Comparison of ENCODE assay signal across 5 fruit fly cellular contexts in the genomic region with DNA sequence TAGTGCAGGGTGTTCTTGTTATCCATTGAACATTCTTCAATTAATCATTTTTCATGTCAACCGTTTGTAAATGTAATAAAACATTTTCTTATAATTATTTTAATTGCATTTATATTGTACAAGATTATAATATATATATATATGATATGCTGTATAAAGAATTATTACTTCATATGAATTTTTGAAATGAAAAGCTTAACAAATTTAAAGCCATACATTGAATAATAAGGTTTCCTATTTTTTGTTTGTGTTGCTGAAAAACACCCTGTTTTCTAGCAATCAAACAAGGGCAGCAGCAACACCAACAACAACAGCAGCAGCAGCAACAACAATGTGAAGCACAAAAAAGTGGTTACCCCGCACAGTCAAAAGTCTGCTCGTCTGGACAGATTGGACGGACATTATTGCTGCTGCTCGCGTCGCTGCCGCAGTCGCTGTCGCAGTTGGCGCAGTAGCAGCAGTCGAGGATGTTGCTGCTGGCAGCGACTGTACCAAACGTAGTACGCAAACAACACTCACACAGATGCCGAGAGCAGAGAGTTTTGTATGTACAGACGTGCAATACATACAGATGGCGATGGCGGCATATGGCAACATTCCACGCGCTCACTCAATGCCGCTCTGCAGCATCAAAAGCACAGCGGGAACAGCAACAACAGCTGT.
TF ChIP-seq lines count a peak whose summit lies in the region.

No protein-coding gene starts in this region.

- no peak for TF ChIP-seq CTCF in whole organism, embryonic (GFP tag; optimal IDR thresholded peaks at IDR 0.05; lab: Kevin White, UChicago)

TF ChIP-seq in whole organism, adult, 20 proteins besides CTCF, POLR2A, EP300 and RAD21 (continues in another document):
- TF ChIP-seq CG11617 (GFP tag; optimal IDR thresholded peaks at IDR 0.05; lab: Kevin White, UChicago), result peak; percentile 33
- TF ChIP-seq kay (GFP tag; lab: Kevin White, UChicago; ENCODE audit: borderline replicate concordance), result peak; percentile 30
- no peak for TF ChIP-seq CG5204 (GFP tag; optimal IDR thresholded peaks at IDR 0.05; lab: Kevin White, UChicago)
- TF ChIP-seq pad (GFP tag; optimal IDR thresholded peaks at IDR 0.05; lab: Kevin White, UChicago), result no peak
- no peak for TF ChIP-seq ovo (GFP tag; optimal IDR thresholded peaks at IDR 0.05; lab: Kevin White, UChicago)
- TF ChIP-seq tj (GFP tag; optimal IDR thresholded peaks at IDR 0.05; lab: Kevin White, UChicago), result no peak
- TF ChIP-seq CG7045 (GFP tag; optimal IDR thresholded peaks at IDR 0.05; lab: Kevin White, UChicago), result peak; percentile 21
- TF ChIP-seq CG14711 (tag; optimal IDR thresholded peaks at IDR 0.05; lab: Kevin White, UChicago), result peak; percentile 36
- peak; percentile 71 for TF ChIP-seq CG7101 (tag; optimal IDR thresholded peaks at IDR 0.05; lab: Kevin White, UChicago)
- peak; percentile 85 for TF ChIP-seq CG33017 (tag; optimal IDR thresholded peaks at IDR 0.05; lab: Kevin White, UChicago)
- TF ChIP-seq Hr96 (GFP tag; optimal IDR thresholded peaks at IDR 0.05; lab: Kevin White, UChicago), result no peak
- TF ChIP-seq cnc (optimal IDR thresholded peaks at IDR 0.05; lab: Kevin White, UChicago), result no peak
- TF ChIP-seq Crg-1 (GFP tag; optimal IDR thresholded peaks at IDR 0.05; lab: Kevin White, UChicago), result no peak
- no peak for TF ChIP-seq Clk (GFP tag; optimal IDR thresholded peaks at IDR 0.05; lab: Kevin White, UChicago)
- TF ChIP-seq Mnt (GFP tag; optimal IDR thresholded peaks at IDR 0.05; lab: Kevin White, UChicago), result no peak
- TF ChIP-seq CG12768 (GFP tag; optimal IDR thresholded peaks at IDR 0.05; lab: Kevin White, UChicago), result peak; percentile 47
- no peak for TF ChIP-seq CG1620 (GFP tag; optimal IDR thresholded peaks at IDR 0.05; lab: Kevin White, UChicago)

TF ChIP-seq in whole organism, embryonic, 481 proteins besides CTCF, POLR2A, EP300 and RAD21 (continues in another document):
- no peak for TF ChIP-seq Dfd (GFP tag; optimal IDR thresholded peaks at IDR 0.05; lab: Kevin White, UChicago)
- TF ChIP-seq CG18619 (GFP tag; optimal IDR thresholded peaks at IDR 0.05; lab: Kevin White, UChicago), result no peak
- no peak for TF ChIP-seq Dip2 (GFP tag; IDR thresholded peaks at IDR 0.05; lab: Robert Waterston, UW)
- TF ChIP-seq tll (GFP tag; optimal IDR thresholded peaks at IDR 0.05; lab: Kevin White, UChicago), result no peak
- no peak for TF ChIP-seq otp (GFP tag; IDR thresholded peaks at IDR 0.05; lab: Robert Waterston, UW)
- no peak for TF ChIP-seq br (optimal IDR thresholded peaks at IDR 0.05; lab: Kevin White, UChicago)
- TF ChIP-seq pros (GFP tag; optimal IDR thresholded peaks at IDR 0.05; lab: Kevin White, UChicago), result no peak
- no peak for TF ChIP-seq Hsf (GFP tag; optimal IDR thresholded peaks at IDR 0.05; lab: Kevin White, UChicago)
- TF ChIP-seq CG10959 (GFP tag; IDR thresholded peaks at IDR 0.05; lab: Robert Waterston, UW), result no peak
- no peak for TF ChIP-seq CG14050 (GFP tag; IDR thresholded peaks at IDR 0.05; lab: Robert Waterston, UW)
- no peak for TF ChIP-seq Taf1 (GFP tag; IDR thresholded peaks at IDR 0.05; lab: Robert Waterston, UW)
- TF ChIP-seq Dad (GFP tag; optimal IDR thresholded peaks at IDR 0.05; lab: Kevin White, UChicago), result no peak
- peak; percentile 33 for TF ChIP-seq Med (GFP tag; lab: Kevin White, UChicago)
- no peak for TF ChIP-seq lola (GFP tag; optimal IDR thresholded peaks at IDR 0.05; lab: Kevin White, UChicago)
- TF ChIP-seq CG12299 (tag; optimal IDR thresholded peaks at IDR 0.05; lab: Kevin White, UChicago), result peak; percentile 10
- TF ChIP-seq Ptx1 (GFP tag; IDR thresholded peaks at IDR 0.05; lab: Robert Waterston, UW), result no peak
- TF ChIP-seq Sox102F (GFP tag; optimal IDR thresholded peaks at IDR 0.05; lab: Kevin White, UChicago), result peak; percentile 30
- TF ChIP-seq zfh1 (GFP tag; IDR thresholded peaks at IDR 0.05; lab: Robert Waterston, UW), result no peak
- TF ChIP-seq Oaz (GFP tag; IDR thresholded peaks at IDR 0.05; lab: Robert Waterston, UW), result no peak

TF ChIP-seq in whole organism, prepupa, 60 proteins besides CTCF, POLR2A, EP300 and RAD21 (continues in another document):
- TF ChIP-seq CG6792 (GFP tag; optimal IDR thresholded peaks at IDR 0.05; lab: Kevin White, UChicago) (no peak), esn (GFP tag; optimal IDR thresholded peaks at IDR 0.05; lab: Kevin White, UChicago) (no peak), CG34406 (GFP tag; optimal IDR thresholded peaks at IDR 0.05; lab: Kevin White, UChicago) (peak; percentile 15), achi (GFP tag; optimal IDR thresholded peaks at IDR 0.05; lab: Kevin White, UChicago) (peak; percentile 5), CG8632 (GFP tag; optimal IDR thresholded peaks at IDR 0.05; lab: Kevin White, UChicago) (peak; percentile 6), vri (GFP tag; optimal IDR thresholded peaks at IDR 0.05; lab: Kevin White, UChicago) (no peak), CG3032 (tag; optimal IDR thresholded peaks at IDR 0.05; lab: Kevin White, UChicago) (no peak), CG1621 (tag; optimal IDR thresholded peaks at IDR 0.05; lab: Kevin White, UChicago) (no peak), CG6808 (GFP tag; optimal IDR thresholded peaks at IDR 0.05; lab: Kevin White, UChicago) (no peak), CG6163 (GFP tag; IDR thresholded peaks at IDR 0.05; lab: Robert Waterston, UW) (no peak), Hr39 (GFP tag; optimal IDR thresholded peaks at IDR 0.05; lab: Kevin White, UChicago) (no peak), salr (GFP tag; optimal IDR thresholded peaks at IDR 0.05; lab: Kevin White, UChicago) (no peak), Met (GFP tag; optimal IDR thresholded peaks at IDR 0.05; lab: Kevin White, UChicago) (no peak), fd59A (GFP tag; optimal IDR thresholded peaks at IDR 0.05; lab: Kevin White, UChicago) (no peak), CG8319 (GFP tag; optimal IDR thresholded peaks at IDR 0.05; lab: Kevin White, UChicago) (no peak), CG10631 (GFP tag; optimal IDR thresholded peaks at IDR 0.05; lab: Kevin White, UChicago) (peak; percentile 20), Ets96B (tag; optimal IDR thresholded peaks at IDR 0.05; lab: Kevin White, UChicago) (peak; percentile 60), fkh (GFP tag; optimal IDR thresholded peaks at IDR 0.05; lab: Kevin White, UChicago) (no peak), pdm3 (GFP tag; optimal IDR thresholded peaks at IDR 0.05; lab: Kevin White, UChicago) (no peak)

TF ChIP-seq in whole organism, pupa, 21 proteins besides CTCF, POLR2A, EP300 and RAD21 (continues in another document):
- TF ChIP-seq EcR (GFP tag; optimal IDR thresholded peaks at IDR 0.05; lab: Kevin White, UChicago), result no peak
- TF ChIP-seq fd96Ca (GFP tag; IDR thresholded peaks at IDR 0.05; lab: Robert Waterston, UW), result no peak
- no peak for TF ChIP-seq CG34367 (tag; optimal IDR thresholded peaks at IDR 0.05; lab: Kevin White, UChicago)
- peak; percentile 56 for TF ChIP-seq CG15710 (tag; optimal IDR thresholded peaks at IDR 0.05; lab: Kevin White, UChicago)
- TF ChIP-seq D1 (tag; optimal IDR thresholded peaks at IDR 0.05; lab: Kevin White, UChicago), result no peak
- no peak for TF ChIP-seq CG9948 (tag; optimal IDR thresholded peaks at IDR 0.05; lab: Kevin White, UChicago)
- peak; percentile 63 for TF ChIP-seq CG8159 (tag; optimal IDR thresholded peaks at IDR 0.05; lab: Kevin White, UChicago)
- no peak for TF ChIP-seq CG32121 (GFP tag; IDR thresholded peaks at IDR 0.05; lab: Robert Waterston, UW)
- TF ChIP-seq CG8301 (tag; optimal IDR thresholded peaks at IDR 0.05; lab: Kevin White, UChicago), result peak; percentile 3
- no peak for TF ChIP-seq gl (tag; optimal IDR thresholded peaks at IDR 0.05; lab: Kevin White, UChicago)
- peak; percentile 27 for TF ChIP-seq CG14655 (GFP tag; optimal IDR thresholded peaks at IDR 0.05; lab: Kevin White, UChicago)
- TF ChIP-seq CG4496 (GFP tag; IDR thresholded peaks at IDR 0.05; lab: Robert Waterston, UW), result no peak
- no peak for TF ChIP-seq Pif1A (GFP tag; optimal IDR thresholded peaks at IDR 0.05; lab: Kevin White, UChicago)
- TF ChIP-seq Pif1B (GFP tag; optimal IDR thresholded peaks at IDR 0.05; lab: Kevin White, UChicago), result no peak
- TF ChIP-seq CG13204 (GFP tag; optimal IDR thresholded peaks at IDR 0.05; lab: Kevin White, UChicago), result no peak
- TF ChIP-seq CG10348 (GFP tag; IDR thresholded peaks at IDR 0.05; lab: Robert Waterston, UW), result no peak
- TF ChIP-seq rn (GFP tag; IDR thresholded peaks at IDR 0.05; lab: Robert Waterston, UW), result no peak
- no peak for TF ChIP-seq CG17806 (tag; optimal IDR thresholded peaks at IDR 0.05; lab: Kevin White, UChicago)
- no peak for TF ChIP-seq Ets98B (GFP tag; IDR thresholded peaks at IDR 0.05; lab: Robert Waterston, UW)
- no peak for TF ChIP-seq Snoo (tag; optimal IDR thresholded peaks at IDR 0.05; lab: Kevin White, UChicago)

TF ChIP-seq in whole organism, wandering third instar larva, 38 proteins besides CTCF, POLR2A, EP300 and RAD21:
- TF ChIP-seq Dfd (GFP tag; optimal IDR thresholded peaks at IDR 0.05; lab: Kevin White, UChicago) (no peak), Hnf4 (GFP tag; optimal IDR thresholded peaks at IDR 0.05; lab: Kevin White, UChicago) (no peak), Sp1 (GFP tag; optimal IDR thresholded peaks at IDR 0.05; lab: Kevin White, UChicago) (peak; percentile 33), CG32264 (GFP tag; optimal IDR thresholded peaks at IDR 0.05; lab: Kevin White, UChicago) (no peak), CG9705 (GFP tag; optimal IDR thresholded peaks at IDR 0.05; lab: Kevin White, UChicago) (no peak), pan (optimal IDR thresholded peaks at IDR 0.05; lab: Kevin White, UChicago) (no peak), Hr78 (GFP tag; optimal IDR thresholded peaks at IDR 0.05; lab: Kevin White, UChicago) (no peak), HLH106 (tag; optimal IDR thresholded peaks at IDR 0.05; lab: Kevin White, UChicago) (peak; percentile 13)
TF ChIP-seq in whole organism, wandering third instar larva: peak in this region for 2.
